Fruit fly (Drosophila melanogaster) whole organism, embryonic: ENCODE measurements around the gene CG4301.
A peak's percentile ranks its signal among the peaks of the same experiment; 100 is the strongest.

Experiments used
- B-H1 ChIP-seq: fragments of 200-800 bp; sonication (Bioruptor generic); IDR thresholded peaks from 3 replicates; pipeline ENCODE4 v1.3.6; 2022; ENCODE audit warnings: missing biosample characterization, missing genetic modification characterization
- CG1024 ChIP-seq: fragments of 200-800 bp; sonication (Bioruptor generic); IDR thresholded peaks from 2 replicates; pipeline ENCODE4 v1.3.6; 2022; ENCODE audit warnings: missing biosample characterization, missing genetic modification characterization
- CG10321 ChIP-seq: fragments of 200-800 bp; sonication (Bioruptor generic); IDR thresholded peaks from 2 replicates; pipeline ENCODE4 v1.3.6; 2022; ENCODE audit warnings: missing biosample characterization, missing genetic modification characterization
- CG11085 ChIP-seq: fragments of 200-800 bp; sonication (Bioruptor generic); IDR thresholded peaks from 2 replicates; pipeline ENCODE4 v1.3.6; 2022; ENCODE audit warnings: missing biosample characterization, missing genetic modification characterization
- CG11247 ChIP-seq: fragments of 200-800 bp; sonication (Bioruptor generic); IDR thresholded peaks from 2 replicates; pipeline ENCODE4 v1.3.6; 2022; ENCODE audit warnings: missing biosample characterization, missing genetic modification characterization
- CG11695 ChIP-seq: fragments of 200-800 bp; sonication (Bioruptor generic); IDR thresholded peaks from 3 replicates; pipeline ENCODE4 v1.3.6; 2022; ENCODE audit warnings: missing biosample characterization, missing genetic modification characterization
- CG12236 ChIP-seq: fragments of 200-800 bp; sonication (Bioruptor generic); optimal IDR thresholded peaks from 2 replicates; lab custom pipeline; 2016; ENCODE audit warnings: missing biosample characterization, missing genetic modification characterization
- CG13287 ChIP-seq: fragments of 200-800 bp; sonication (Bioruptor generic); IDR thresholded peaks from 2 replicates; pipeline ENCODE4 v1.3.6; 2022; ENCODE audit warnings: missing biosample characterization, missing genetic modification characterization; ENCODE audit not compliant: partially characterized antibody
- CG14667 ChIP-seq: fragments of 200-800 bp; sonication (Bioruptor generic); IDR thresholded peaks from 2 replicates; pipeline ENCODE4 v1.3.6; 2022; ENCODE audit warnings: missing biosample characterization, missing genetic modification characterization
- CG14710 ChIP-seq: fragments of 200-800 bp; sonication (Bioruptor generic); optimal IDR thresholded peaks from 3 replicates; lab custom pipeline; 2019; ENCODE audit warnings: missing biosample characterization, mild to moderate bottlenecking, missing genetic modification characterization, moderate library complexity
- CG15601 ChIP-seq: fragments of 200-800 bp; sonication (Bioruptor generic); optimal IDR thresholded peaks from 3 replicates; lab custom pipeline; 2019; ENCODE audit warnings: missing biosample characterization, mild to moderate bottlenecking, missing genetic modification characterization, moderate library complexity
- CG16779 ChIP-seq: fragments of 200-800 bp; sonication (Bioruptor generic); IDR thresholded peaks from 2 replicates; pipeline ENCODE4 v1.3.6; 2022; ENCODE audit warnings: missing biosample characterization, missing genetic modification characterization
- CG2889 ChIP-seq: fragments of 200-800 bp; sonication (Bioruptor generic); IDR thresholded peaks from 3 replicates; pipeline ENCODE4 v1.3.6; 2022; ENCODE audit warnings: missing biosample characterization, missing genetic modification characterization
- CG33557 ChIP-seq: fragments of 200-800 bp; sonication (Bioruptor generic); optimal IDR thresholded peaks from 2 replicates; lab custom pipeline; 2019; ENCODE audit warnings: missing biosample characterization, mild to moderate bottlenecking, missing genetic modification characterization, moderate library complexity
- CG4707 ChIP-seq: fragments of 200-800 bp; sonication (Bioruptor generic); optimal IDR thresholded peaks from 2 replicates; lab custom pipeline; 2018; ENCODE audit warnings: missing biosample characterization, mild to moderate bottlenecking, missing genetic modification characterization, moderate library complexity
- CG6654 ChIP-seq: fragments of 200-800 bp; sonication (Bioruptor generic); optimal IDR thresholded peaks from 2 replicates; lab custom pipeline; 2017; ENCODE audit warnings: missing biosample characterization, mild to moderate bottlenecking, missing genetic modification characterization
- CG7372 ChIP-seq: fragments of 200-800 bp; sonication (Bioruptor generic); IDR thresholded peaks from 2 replicates; pipeline ENCODE4 v1.3.6; 2022; ENCODE audit warnings: missing biosample characterization, missing genetic modification characterization
- CG8765 ChIP-seq: fragments of 200-800 bp; sonication (Bioruptor generic); IDR thresholded peaks from 2 replicates; pipeline ENCODE4 v1.3.6; 2022; ENCODE audit warnings: missing biosample characterization, missing genetic modification characterization
- Chrac-16 ChIP-seq: fragments of 200-800 bp; sonication (Bioruptor generic); optimal IDR thresholded peaks from 3 replicates; lab custom pipeline; 2016; ENCODE audit warnings: missing biosample characterization, missing genetic modification characterization
- Fer2 ChIP-seq: fragments of 200-800 bp; sonication (Bioruptor generic); optimal IDR thresholded peaks from 2 replicates; lab custom pipeline; 2018; ENCODE audit warnings: missing biosample characterization, mild to moderate bottlenecking, missing genetic modification characterization, moderate library complexity
- Max ChIP-seq: fragments of 200-800 bp; sonication (Bioruptor generic); optimal IDR thresholded peaks from 2 replicates; lab custom pipeline; 2016; ENCODE audit warnings: missing biosample characterization, mild to moderate bottlenecking, missing genetic modification characterization
- Mes4 ChIP-seq: fragments of 200-800 bp; sonication (Bioruptor generic); optimal IDR thresholded peaks from 2 replicates; lab custom pipeline; 2016; ENCODE audit warnings: missing biosample characterization, missing genetic modification characterization
- NFAT ChIP-seq: fragments of 200-800 bp; sonication (Bioruptor generic); IDR thresholded peaks from 2 replicates; pipeline ENCODE4 v1.3.6; 2022; ENCODE audit warnings: missing biosample characterization, missing genetic modification characterization
- Opbp ChIP-seq: fragments of 200-800 bp; sonication (Bioruptor generic); IDR thresholded peaks from 3 replicates; pipeline ENCODE4 v1.3.6; 2022; ENCODE audit warnings: missing biosample characterization, missing genetic modification characterization; ENCODE audit not compliant: partially characterized antibody
- Side ChIP-seq: fragments of 200-800 bp; sonication (Bioruptor generic); optimal IDR thresholded peaks from 2 replicates; lab custom pipeline; 2016; ENCODE audit warnings: missing biosample characterization, missing genetic modification characterization
- Six4 ChIP-seq: fragments of 200-800 bp; sonication (Bioruptor generic); optimal IDR thresholded peaks from 2 replicates; lab custom pipeline; 2016; ENCODE audit warnings: missing biosample characterization, missing genetic modification characterization
- Xbp1 ChIP-seq: fragments of 200-800 bp; sonication (Bioruptor generic); optimal IDR thresholded peaks from 3 replicates; lab custom pipeline; 2016; ENCODE audit warnings: missing biosample characterization, mild to moderate bottlenecking, missing genetic modification characterization
- ac ChIP-seq: fragments of 200-800 bp; sonication (Bioruptor generic); optimal IDR thresholded peaks from 3 replicates; lab custom pipeline; 2017; ENCODE audit warnings: missing biosample characterization, mild to moderate bottlenecking, missing genetic modification characterization
- cato ChIP-seq: fragments of 200-800 bp; sonication (Bioruptor generic); optimal IDR thresholded peaks from 2 replicates; lab custom pipeline; 2016; ENCODE audit warnings: missing biosample characterization, missing genetic modification characterization, borderline replicate concordance
- cwo ChIP-seq: fragments of 200-800 bp; sonication (Bioruptor generic); optimal IDR thresholded peaks from 3 replicates; lab custom pipeline; 2017; ENCODE audit warnings: missing biosample characterization, missing genetic modification characterization, mild to moderate bottlenecking, moderate library complexity, missing genetic modification reagents
- dimm ChIP-seq: fragments of 200-800 bp; sonication (Bioruptor generic); IDR thresholded peaks from 2 replicates; pipeline ENCODE4 v1.3.6; 2022; ENCODE audit warnings: missing biosample characterization, missing genetic modification characterization
- dmrt11E ChIP-seq: fragments of 200-800 bp; sonication (Bioruptor generic); optimal IDR thresholded peaks from 3 replicates; lab custom pipeline; 2018; ENCODE audit warnings: missing biosample characterization, mild to moderate bottlenecking, missing genetic modification characterization, moderate library complexity
- ems ChIP-seq: fragments of 200-800 bp; sonication (Bioruptor generic); optimal IDR thresholded peaks from 3 replicates; lab custom pipeline; 2016; ENCODE audit warnings: missing biosample characterization, missing genetic modification characterization
- eyg ChIP-seq: fragments of 200-800 bp; sonication (Bioruptor generic); optimal IDR thresholded peaks from 3 replicates; lab custom pipeline; 2016; ENCODE audit warnings: missing biosample characterization, missing genetic modification characterization
- fd3F ChIP-seq: fragments of 200-800 bp; sonication (Bioruptor generic); optimal IDR thresholded peaks from 2 replicates; lab custom pipeline; 2018; ENCODE audit warnings: missing biosample characterization, mild to moderate bottlenecking, missing genetic modification characterization, moderate library complexity
- hbn ChIP-seq: fragments of 200-800 bp; sonication (Bioruptor generic); IDR thresholded peaks from 2 replicates; pipeline ENCODE4 v1.3.6; 2022; ENCODE audit warnings: missing biosample characterization, missing genetic modification characterization; ENCODE audit not compliant: partially characterized antibody
- hth ChIP-seq: fragments of >200 bp; optimal IDR thresholded peaks from 2 replicates; lab custom pipeline; 2017; ENCODE audit warnings: inconsistent platforms
- kah ChIP-seq: fragments of 200-800 bp; sonication (Bioruptor generic); optimal IDR thresholded peaks from 2 replicates; lab custom pipeline; 2018; ENCODE audit warnings: missing biosample characterization, mild to moderate bottlenecking, missing genetic modification characterization
- ken ChIP-seq: fragments of 200-800 bp; sonication (Bioruptor generic); IDR thresholded peaks from 3 replicates; pipeline ENCODE4 v1.3.6; 2022; ENCODE audit warnings: missing biosample characterization, missing genetic modification characterization
- lbe ChIP-seq: fragments of 200-800 bp; sonication (Bioruptor generic); optimal IDR thresholded peaks from 2 replicates; lab custom pipeline; 2016; ENCODE audit warnings: missing biosample characterization, mild to moderate bottlenecking, missing genetic modification characterization
- lilli ChIP-seq: fragments of 200-800 bp; sonication (Bioruptor generic); optimal IDR thresholded peaks from 3 replicates; lab custom pipeline; 2016; ENCODE audit warnings: missing biosample characterization, missing genetic modification characterization
- mld ChIP-seq: fragments of 200-800 bp; sonication (Bioruptor generic); IDR thresholded peaks from 3 replicates; pipeline ENCODE4 v1.3.6; 2022; ENCODE audit warnings: missing biosample characterization, missing genetic modification characterization; ENCODE audit not compliant: partially characterized antibody
- nau ChIP-seq: fragments of 200-800 bp; sonication (Bioruptor generic); optimal IDR thresholded peaks from 3 replicates; lab custom pipeline; 2017; ENCODE audit warnings: missing biosample characterization, mild to moderate bottlenecking, missing genetic modification characterization, missing genetic modification reagents
- pnt ChIP-seq: fragments of 200-800 bp; sonication (Bioruptor generic); optimal IDR thresholded peaks from 3 replicates; lab custom pipeline; 2016; ENCODE audit warnings: missing biosample characterization, missing genetic modification characterization
- prd ChIP-seq, 3 experiments: fragments of >200 bp in 2 of 3; fragments of 200-800 bp in 1 of 3; sonication (Bioruptor generic) in 1 of 3; optimal IDR thresholded peaks in 2 of 3; IDR thresholded peaks in 1 of 3; 2 replicates in 2 of 3; 3 replicates in 1 of 3; pipeline versions ENCODE4 v1.3.6 to Lab custom; 2017 to 2022; ENCODE audit warnings: missing biosample characterization in 1 of 3, missing genetic modification characterization in 1 of 3
- slou ChIP-seq: fragments of 200-800 bp; sonication (Bioruptor generic); optimal IDR thresholded peaks from 3 replicates; lab custom pipeline; 2016; ENCODE audit warnings: missing biosample characterization, missing genetic modification characterization
- sr ChIP-seq: fragments of 200-800 bp; sonication (Bioruptor generic); IDR thresholded peaks from 3 replicates; pipeline ENCODE4 v1.3.6; 2022; ENCODE audit warnings: missing biosample characterization, missing genetic modification characterization
- tio ChIP-seq: fragments of 200-800 bp; sonication (Bioruptor generic); optimal IDR thresholded peaks from 2 replicates; lab custom pipeline; 2017; ENCODE audit warnings: missing biosample characterization, missing genetic modification characterization, inconsistent platforms
- trem ChIP-seq: fragments of 200-800 bp; optimal IDR thresholded peaks from 3 replicates; lab custom pipeline; 2019; ENCODE audit warnings: missing biosample characterization, mild to moderate bottlenecking, missing genetic modification characterization, moderate library complexity

Gene CG4301

dm6 chrX:16358670-16359320 lies 46.5 kb upstream of the CG4301 start, which contains the start of the genes U2af50 and PIG-Q (continued):
- TF ChIP-seq CG14710 (tag; lab: Kevin White, UChicago) (peak; percentile 97), CG13287 (peak; percentile 53), dimm (GFP tag; lab: Robert Waterston, UW) (no peak), CG11085 (no peak; the same call in 1 of the 2 replicates), CG4707 (peak; percentile 71), CG2889 (GFP tag; lab: Robert Waterston, UW) (no peak), NFAT (GFP tag; lab: Robert Waterston, UW) (no peak), nau (GFP tag; lab: Kevin White, UChicago) (no peak), ac (GFP tag; lab: Kevin White, UChicago) (peak; percentile 78), Max (GFP tag; lab: Kevin White, UChicago) (peak; percentile 84), CG33557 (peak; percentile 91), fd3F (GFP tag; lab: Kevin White, UChicago) (peak; percentile 93), lilli (GFP tag; lab: Kevin White, UChicago) (peak; percentile 83), Fer2 (peak; percentile 78), CG11695 (GFP tag; lab: Robert Waterston, UW) (peak; percentile 90), cwo (GFP tag; lab: Kevin White, UChicago) (peak; percentile 84), prd (optimal IDR thresholded peaks at IDR 0.05; lab: Kevin White, UChicago) (no peak), prd (GFP tag; IDR thresholded peaks at IDR 0.05; lab: Robert Waterston, UW) (peak; percentile 96), CG8765 (peak; percentile 81), CG11247 (GFP tag; lab: Robert Waterston, UW) (no peak), Chrac-16 (GFP tag; lab: Kevin White, UChicago) (peak; percentile 89), eyg (GFP tag; lab: Kevin White, UChicago) (peak; percentile 16), Six4 (peak; percentile 89), kah (GFP tag; lab: Kevin White, UChicago) (peak; percentile 82), CG6654 (GFP tag; lab: Kevin White, UChicago) (peak; percentile 79), ken (GFP tag; lab: Robert Waterston, UW) (no peak; the same call in 1 of the 3 replicates), hth (lab: Kevin White, UChicago) (no peak), Opbp (GFP tag; lab: Robert Waterston, UW) (0 out of 3 replicates have a peak, but pooled peaks have one; percentile 34), Xbp1 (peak; percentile 94), sr (GFP tag; lab: Robert Waterston, UW) (no peak), CG1024 (GFP tag; lab: Robert Waterston, UW) (peak; percentile 73; the same call in 1 of the 2 replicates), pnt (GFP tag; lab: Kevin White, UChicago) (no peak), tio (GFP tag; lab: Kevin White, UChicago) (no peak), CG12236 (no peak), CG7372 (GFP tag; lab: Robert Waterston, UW) (peak; percentile 91), Side (peak; percentile 23), cato (GFP tag; lab: Kevin White, UChicago) (peak; percentile 76), CG10321 (GFP tag; lab: Robert Waterston, UW) (no peak), dmrt11E (tag; lab: Kevin White, UChicago) (peak; percentile 95), lbe (GFP tag; lab: Kevin White, UChicago) (peak; percentile 78), mld (GFP tag; lab: Robert Waterston, UW) (no peak), CG14667 (GFP tag; lab: Robert Waterston, UW) (peak; percentile 92), slou (GFP tag; lab: Kevin White, UChicago) (peak; percentile 71), ems (GFP tag; lab: Kevin White, UChicago) (peak; percentile 46), hbn (GFP tag; lab: Robert Waterston, UW) (no peak), B-H1 (GFP tag; lab: Robert Waterston, UW) (peak; percentile 82; the same call in 2 of the 3 replicates), CG16779 (GFP tag; lab: Robert Waterston, UW) (no peak; the same call in 1 of the 2 replicates), trem (tag; lab: Kevin White, UChicago) (peak; percentile 94), CG15601 (tag; lab: Kevin White, UChicago) (peak; percentile 90), Mes4 (GFP tag; lab: Kevin White, UChicago) (peak; percentile 16)
